Worm (Caenorhabditis elegans) whole organism, mixed stage, embryonic: ENCODE measurements around the gene nduf-11.

Experiments
- M03D4.4 ChIP-seq: sonication (generic microtip); optimal IDR thresholded peaks from 2 replicates; lab custom pipeline; 2017; ENCODE audit warnings: mild to moderate bottlenecking, missing genetic modification characterization, missing compliant biosample characterization
- bed-3 ChIP-seq: fragments of 200-800 bp; sonication (Bioruptor generic); optimal IDR thresholded peaks from 3 replicates; lab custom pipeline; 2018; ENCODE audit warnings: mild to moderate bottlenecking, missing genetic modification characterization, moderate library complexity, missing compliant biosample characterization
- blmp-1 ChIP-seq: fragments of 150-350 bp; optimal IDR thresholded peaks from 2 replicates; lab custom pipeline; 2014; ENCODE audit warnings: missing biosample characterization, missing genetic modification characterization
- ceh-39 ChIP-seq: fragments of 150-350 bp; optimal IDR thresholded peaks from 2 replicates; lab custom pipeline; 2014; ENCODE audit warnings: missing biosample characterization, missing genetic modification characterization
- ceh-43 ChIP-seq: fragments of 200-800 bp; sonication (Bioruptor generic); optimal IDR thresholded peaks from 2 replicates; lab custom pipeline; 2018; ENCODE audit warnings: mild to moderate bottlenecking, missing genetic modification characterization, moderate library complexity, missing compliant biosample characterization
- ceh-83 ChIP-seq: fragments of 200-800 bp; sonication (Bioruptor generic); optimal IDR thresholded peaks from 2 replicates; lab custom pipeline; 2018; ENCODE audit warnings: mild to moderate bottlenecking, missing genetic modification characterization, missing compliant biosample characterization
- ces-1 ChIP-seq: fragments of 150-350 bp; optimal IDR thresholded peaks from 2 replicates; lab custom pipeline; 2014; ENCODE audit warnings: missing biosample characterization, missing genetic modification reagents, missing genetic modification characterization
- cnd-1 ChIP-seq: fragments of 200-800 bp; sonication (Bioruptor generic); optimal IDR thresholded peaks from 2 replicates; lab custom pipeline; 2018; ENCODE audit warnings: mild to moderate bottlenecking, missing genetic modification characterization, missing compliant biosample characterization
- drap-1 ChIP-seq: fragments of 200-800 bp; sonication (Bioruptor generic); optimal IDR thresholded peaks from 3 replicates; lab custom pipeline; 2018; ENCODE audit warnings: mild to moderate bottlenecking, missing genetic modification characterization, missing compliant biosample characterization
- elt-3 ChIP-seq: fragments of 150-350 bp; optimal IDR thresholded peaks from 2 replicates; lab custom pipeline; 2014; ENCODE audit warnings: missing biosample characterization, missing genetic modification characterization
- flh-1 ChIP-seq: fragments of 200-800 bp; sonication (Bioruptor generic); optimal IDR thresholded peaks from 2 replicates; lab custom pipeline; 2018; ENCODE audit warnings: mild to moderate bottlenecking, missing genetic modification characterization, moderate library complexity, missing compliant biosample characterization
- ham-2 ChIP-seq: fragments of 200-800 bp; sonication (Bioruptor generic); optimal IDR thresholded peaks from 2 replicates; lab custom pipeline; 2018; ENCODE audit warnings: mild to moderate bottlenecking, missing genetic modification characterization, missing compliant biosample characterization
- lin-13 ChIP-seq: fragments of 150-350 bp; optimal IDR thresholded peaks from 2 replicates; lab custom pipeline; 2014; ENCODE audit warnings: missing biosample characterization, missing genetic modification characterization
- lsy-2 ChIP-seq: fragments of 150-350 bp; optimal IDR thresholded peaks from 2 replicates; lab custom pipeline; 2014; ENCODE audit warnings: missing biosample characterization, missing genetic modification characterization
- mab-5 ChIP-seq: fragments of 150-350 bp; optimal IDR thresholded peaks from 2 replicates; lab custom pipeline; 2014; ENCODE audit warnings: missing biosample characterization, missing genetic modification characterization
- mep-1 ChIP-seq: fragments of 150-350 bp; optimal IDR thresholded peaks from 2 replicates; lab custom pipeline; 2017; ENCODE audit warnings: missing biosample characterization, missing genetic modification reagents, missing genetic modification characterization, inconsistent platforms
- mls-2 ChIP-seq: sonication (generic microtip); optimal IDR thresholded peaks from 2 replicates; lab custom pipeline; 2016; ENCODE audit warnings: mild to moderate bottlenecking, missing genetic modification characterization, moderate library complexity, missing compliant biosample characterization
- nhr-12 ChIP-seq: fragments of 150-350 bp; optimal IDR thresholded peaks from 2 replicates; lab custom pipeline; 2014; ENCODE audit warnings: missing biosample characterization, missing genetic modification characterization
- nhr-237 ChIP-seq: fragments of 150-350 bp; optimal IDR thresholded peaks from 2 replicates; lab custom pipeline; 2014; ENCODE audit warnings: missing biosample characterization, missing genetic modification characterization
- nhr-28 ChIP-seq: fragments of 150-350 bp; optimal IDR thresholded peaks from 2 replicates; lab custom pipeline; 2014; ENCODE audit warnings: missing biosample characterization, missing genetic modification characterization
- nhr-76 ChIP-seq: sonication (generic microtip); optimal IDR thresholded peaks from 2 replicates; lab custom pipeline; 2017; ENCODE audit warnings: missing biosample characterization, missing genetic modification characterization
- pha-4 ChIP-seq: fragments of 150-350 bp; optimal IDR thresholded peaks from 2 replicates; lab custom pipeline; 2018; ENCODE audit warnings: missing biosample characterization, missing genetic modification reagents, missing genetic modification characterization
- snpc-4 ChIP-seq: fragments of 150-350 bp; optimal IDR thresholded peaks from 2 replicates; lab custom pipeline; 2014; ENCODE audit warnings: missing biosample characterization, missing genetic modification characterization
- sptf-1 ChIP-seq: sonication (generic microtip); optimal IDR thresholded peaks from 2 replicates; lab custom pipeline; 2017; ENCODE audit warnings: mild to moderate bottlenecking, missing genetic modification characterization, moderate library complexity, missing compliant biosample characterization
- tbx-8 ChIP-seq: fragments of 200-800 bp; sonication (Bioruptor generic); optimal IDR thresholded peaks from 2 replicates; lab custom pipeline; 2018; ENCODE audit warnings: mild to moderate bottlenecking, missing genetic modification characterization, moderate library complexity, missing compliant biosample characterization
- unc-120 ChIP-seq: sonication (generic microtip); optimal IDR thresholded peaks from 2 replicates; lab custom pipeline; 2017; ENCODE audit warnings: missing genetic modification characterization, missing compliant biosample characterization; ENCODE audit not compliant: poor library complexity, severe bottlenecking
- unc-39 ChIP-seq: fragments of 150-350 bp; optimal IDR thresholded peaks from 2 replicates; lab custom pipeline; 2014; ENCODE audit warnings: missing biosample characterization, missing genetic modification characterization
- unc-62 ChIP-seq: fragments of 150-350 bp; optimal IDR thresholded peaks from 2 replicates; lab custom pipeline; 2014; ENCODE audit warnings: missing biosample characterization, missing genetic modification reagents, missing genetic modification characterization
- zip-8 ChIP-seq: fragments of 150-350 bp; optimal IDR thresholded peaks from 2 replicates; lab custom pipeline; 2014; ENCODE audit warnings: missing biosample characterization, missing genetic modification characterization
- ztf-11 ChIP-seq: fragments of 150-350 bp; optimal IDR thresholded peaks from 2 replicates; lab custom pipeline; 2014; ENCODE audit warnings: missing biosample characterization, missing genetic modification characterization

The nduf-11 gene

ce11 chrII:11344554-11344953 lies 866 bp downstream of the nduf-11 start:
- no peak for TF ChIP-seq nhr-76 (tag; lab: Kevin White, UChicago)

DNA sequence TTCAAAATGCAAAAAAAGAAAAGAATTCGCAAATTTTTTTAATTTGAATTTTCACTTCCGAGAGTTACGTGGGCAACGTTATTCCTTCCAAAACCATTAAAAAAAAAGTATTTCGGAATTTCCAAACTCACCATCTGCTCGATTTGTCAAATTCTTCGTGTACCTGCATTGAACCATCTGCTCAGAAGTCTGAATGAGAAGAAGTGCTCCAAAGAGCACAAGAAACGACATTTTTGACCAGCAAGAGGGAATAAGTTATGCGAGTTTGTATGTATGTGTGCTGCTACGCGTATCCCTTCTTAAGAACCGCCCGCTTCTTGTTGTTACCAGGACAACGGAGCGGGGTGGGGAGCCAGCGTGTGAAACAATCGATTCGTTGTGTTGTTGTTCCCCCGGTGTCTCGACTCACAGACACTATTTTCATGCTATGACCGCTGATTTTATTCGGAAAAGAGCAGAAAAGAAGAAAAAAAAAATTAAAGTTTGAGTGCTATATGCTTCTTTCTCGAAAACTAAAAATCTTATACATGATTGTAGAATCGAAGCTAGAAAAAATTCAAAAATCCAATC lies 2.0 kb downstream of the nduf-11 start, which contains the start of gene lgc-20:
TSS of gene lgc-20 (minus strand) at position 311 of the 570 bp plus-strand sequence.
- TF ChIP-seq ztf-11 (tag; lab: Kevin White, UChicago): no peak
- no peak for TF ChIP-seq mep-1 (tag; lab: Kevin White, UChicago)
- TF ChIP-seq mls-2: no peak
- TF ChIP-seq nhr-28 (tag; lab: Kevin White, UChicago): no peak
- TF ChIP-seq ceh-83 (GFP tag; lab: Kevin White, UChicago): no peak
- TF ChIP-seq nhr-12 (tag; lab: Kevin White, UChicago): no peak
- no peak for TF ChIP-seq blmp-1 (tag; lab: Kevin White, UChicago)
- TF ChIP-seq ces-1 (GFP tag; lab: Kevin White, UChicago): no peak
- TF ChIP-seq cnd-1: no peak
- no peak for TF ChIP-seq unc-62 (GFP tag; lab: Kevin White, UChicago)
- TF ChIP-seq nhr-237: no peak
- no peak for TF ChIP-seq lin-13 (tag; lab: Kevin White, UChicago)

DNA sequence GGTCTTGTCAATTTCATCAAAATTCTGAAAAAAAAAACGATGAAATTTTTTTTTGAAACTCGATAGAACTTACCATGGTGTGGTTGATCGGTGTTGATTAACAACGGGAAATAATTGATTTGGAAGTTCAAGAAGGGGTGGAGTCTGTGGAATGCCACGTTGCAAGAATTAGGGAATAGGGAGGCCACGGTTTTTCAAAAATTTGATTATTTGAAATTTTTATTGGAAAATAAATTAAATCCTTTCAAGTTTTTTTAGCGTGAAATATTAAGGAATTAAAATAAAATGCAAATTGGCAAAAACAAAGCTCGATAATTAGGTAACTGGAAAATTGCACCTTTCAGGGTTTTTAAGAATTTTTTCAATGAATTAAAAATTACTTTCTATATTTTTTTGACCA lies 5.9 kb downstream of the nduf-11 start, which contains the start of gene rmd-3:
TSS of gene rmd-3 (minus strand) at position 101 of the 400 bp plus-strand sequence.
- TF ChIP-seq unc-120: no peak
- TF ChIP-seq nhr-12 (tag; lab: Kevin White, UChicago): no peak
- no peak for TF ChIP-seq sptf-1 (tag; lab: Kevin White, UChicago)
- no peak for TF ChIP-seq elt-3 (tag; lab: Kevin White, UChicago)
- no peak for TF ChIP-seq M03D4.4 (tag; lab: Kevin White, UChicago)
- no peak for TF ChIP-seq mab-5 (tag; lab: Kevin White, UChicago)
- no peak for TF ChIP-seq bed-3
- no peak for TF ChIP-seq drap-1 (GFP tag; lab: Kevin White, UChicago)
- no peak for TF ChIP-seq blmp-1 (tag; lab: Kevin White, UChicago)
- TF ChIP-seq zip-8: no peak
- no peak for TF ChIP-seq pha-4 (tag; lab: Kevin White, UChicago)
- TF ChIP-seq nhr-76 (tag; lab: Kevin White, UChicago): no peak
- TF ChIP-seq unc-39 (tag; lab: Kevin White, UChicago): no peak
- no peak for TF ChIP-seq nhr-237
- no peak for TF ChIP-seq ceh-43
- TF ChIP-seq lsy-2 (tag; lab: Kevin White, UChicago): no peak

- TF ChIP-seq ces-1 (GFP tag; lab: Kevin White, UChicago) (no peak), unc-62 (GFP tag; lab: Kevin White, UChicago) (no peak), bed-3 (no peak), mep-1 (tag; lab: Kevin White, UChicago) (no peak), nhr-28 (tag; lab: Kevin White, UChicago) (no peak), blmp-1 (tag; lab: Kevin White, UChicago) (no peak), ceh-39 (tag; lab: Kevin White, UChicago) (no peak), cnd-1 (no peak), zip-8 (no peak), nhr-237 (no peak), elt-3 (tag; lab: Kevin White, UChicago) (no peak), nhr-76 (tag; lab: Kevin White, UChicago) (no peak), pha-4 (tag; lab: Kevin White, UChicago) (no peak), nhr-12 (tag; lab: Kevin White, UChicago) (no peak), ham-2 (no peak), ceh-43 (no peak)
These were observed 7.9 kb downstream of the nduf-11 start, which contains the start of gene sqt-1 for ce11 chrII:11337497-11338040. sqt-1 (minus strand) TSS chrII:11337837.

ce11 chrII:11336640-11337241 lies 8.7 kb downstream of the nduf-11 start:
- TF ChIP-seq tbx-8 (no peak), sptf-1 (tag; lab: Kevin White, UChicago) (no peak), unc-62 (GFP tag; lab: Kevin White, UChicago) (no peak), drap-1 (GFP tag; lab: Kevin White, UChicago) (no peak), elt-3 (tag; lab: Kevin White, UChicago) (no peak), flh-1 (GFP tag; lab: Kevin White, UChicago) (no peak), snpc-4 (tag; lab: Kevin White, UChicago) (no peak)
